Worm (Caenorhabditis elegans): ENCODE data around the gene ddl-3.
A peak's percentile ranks its signal among the peaks of the same experiment; 100 is the strongest.
"Not testable (repeated sequence)": the region's sequence is repeated elsewhere in the genome, so short reads cannot be mapped to it uniquely, and the experiment has no call there.

The ddl-3 gene

DNA sequence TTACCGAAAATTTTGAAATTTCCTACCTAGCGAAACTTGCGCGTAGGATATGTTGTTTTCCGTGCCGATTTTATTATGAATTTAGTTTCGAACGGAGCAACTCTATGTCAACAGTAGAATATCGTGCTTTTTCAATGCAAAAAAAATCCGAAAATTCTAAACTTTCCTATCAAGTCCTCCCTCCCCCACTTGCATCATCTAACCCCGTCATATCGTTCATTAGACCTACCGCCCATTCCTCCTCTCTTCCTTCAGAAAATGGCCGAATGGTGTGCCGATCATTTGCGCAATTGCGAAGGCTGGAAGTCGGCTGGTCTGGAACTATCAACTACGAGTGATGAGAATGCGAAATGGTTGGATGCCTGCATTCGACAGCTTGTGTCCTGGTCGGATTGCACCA lies 47.2 kb downstream of the ddl-3 start, which contains the start of gene Y54G11A.7:
Gene Y54G11A.7, plus strand, starts transcription at position 256 of the 400 bp plus-strand sequence.
- TF ChIP-seq nhr-129 (tag; optimal IDR thresholded peaks at IDR 0.05) (peak; percentile 91), sma-9 (GFP tag; optimal IDR thresholded peaks at IDR 0.05) (peak; percentile 23)
- not testable (repeated sequence) for TF ChIP-seq sma-9 (tag; optimal IDR thresholded peaks at IDR 0.05)

DNA sequence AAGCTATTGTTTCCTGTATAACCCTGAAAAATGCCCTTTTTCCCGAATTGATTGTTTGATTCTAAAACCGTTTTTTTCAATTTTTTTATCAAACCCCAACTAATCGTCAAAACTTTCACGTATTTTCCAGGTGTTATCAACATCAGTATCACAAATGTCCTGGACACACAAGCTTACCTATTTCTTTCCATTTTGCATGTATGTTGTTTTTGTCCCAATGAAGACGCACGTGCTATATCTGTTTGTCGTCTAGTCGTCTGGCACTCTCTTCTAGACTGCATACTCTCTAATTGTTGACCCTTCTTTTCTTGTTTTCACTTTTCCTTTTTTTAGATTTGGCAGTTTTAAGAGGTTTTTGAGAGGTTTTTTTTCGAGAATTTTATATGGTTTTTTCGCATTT lies 47.9 kb downstream of the ddl-3 start:
- TF ChIP-seq ZK546.5 (tag; optimal IDR thresholded peaks at IDR 0.05), result no peak
- no peak for TF ChIP-seq nhr-237 (tag; optimal IDR thresholded peaks at IDR 0.05)
- TF ChIP-seq sma-3 (GFP tag; optimal IDR thresholded peaks at IDR 0.05), result peak; percentile 66
- TF ChIP-seq lin-11 (tag; optimal IDR thresholded peaks at IDR 0.05), result no peak
- peak; percentile 15 for TF ChIP-seq lin-13 (GFP tag; optimal IDR thresholded peaks at IDR 0.05)
- no peak for TF ChIP-seq mab-5 (tag; optimal IDR thresholded peaks at IDR 0.05)
- TF ChIP-seq F13H6.1 (tag; optimal IDR thresholded peaks at IDR 0.05), result peak; percentile 66
- no peak for TF ChIP-seq unc-39 (tag; optimal IDR thresholded peaks at IDR 0.05)
- TF ChIP-seq ceh-16 (tag; optimal IDR thresholded peaks at IDR 0.05), result no peak
- peak; percentile 89 to 95 for TF ChIP-seq mdl-1 (tag; optimal IDR thresholded peaks at IDR 0.05)
- TF ChIP-seq zag-1 (tag; optimal IDR thresholded peaks at IDR 0.05), result no peak
- no peak for TF ChIP-seq nhr-12 (tag; optimal IDR thresholded peaks at IDR 0.05)
- no peak for TF ChIP-seq peb-1 (tag; optimal IDR thresholded peaks at IDR 0.05)
- peak; percentile 67 for TF ChIP-seq C34F6.9 (tag; optimal IDR thresholded peaks at IDR 0.05)
- peak; percentile 53 for TF ChIP-seq nhr-21 (tag; optimal IDR thresholded peaks at IDR 0.05)
- no peak for TF ChIP-seq lin-39 (tag; optimal IDR thresholded peaks at IDR 0.05)
- TF ChIP-seq nhr-129 (tag; optimal IDR thresholded peaks at IDR 0.05), result peak; percentile 73
- TF ChIP-seq gmeb-1 (tag; optimal IDR thresholded peaks at IDR 0.05), result peak; percentile 74
- peak; percentile 90 for TF ChIP-seq blmp-1 (tag; optimal IDR thresholded peaks at IDR 0.05; ENCODE audit: insufficient read depth)
- peak; percentile 83 for TF ChIP-seq sma-9 (GFP tag; optimal IDR thresholded peaks at IDR 0.05)
- TF ChIP-seq sma-9 (tag; optimal IDR thresholded peaks at IDR 0.05), result no peak
- peak; percentile 26 for TF ChIP-seq fos-1 (tag; optimal IDR thresholded peaks at IDR 0.05)
- no peak for TF ChIP-seq ceh-82 (tag; optimal IDR thresholded peaks at IDR 0.05)
- TF ChIP-seq crh-2 (tag; optimal IDR thresholded peaks at IDR 0.05), result peak; percentile 84
- TF ChIP-seq unc-55 (GFP tag; optimal IDR thresholded peaks at IDR 0.05), result peak; percentile 26
- TF ChIP-seq nhr-25 (tag; optimal IDR thresholded peaks at IDR 0.05), result peak; percentile 72
- no peak for TF ChIP-seq Y55F3AM.14 (GFP tag; optimal IDR thresholded peaks at IDR 0.05)
- TF ChIP-seq lsy-2 (tag; optimal IDR thresholded peaks at IDR 0.05), result peak in 1 of 2 experiments; percentile 71

DNA sequence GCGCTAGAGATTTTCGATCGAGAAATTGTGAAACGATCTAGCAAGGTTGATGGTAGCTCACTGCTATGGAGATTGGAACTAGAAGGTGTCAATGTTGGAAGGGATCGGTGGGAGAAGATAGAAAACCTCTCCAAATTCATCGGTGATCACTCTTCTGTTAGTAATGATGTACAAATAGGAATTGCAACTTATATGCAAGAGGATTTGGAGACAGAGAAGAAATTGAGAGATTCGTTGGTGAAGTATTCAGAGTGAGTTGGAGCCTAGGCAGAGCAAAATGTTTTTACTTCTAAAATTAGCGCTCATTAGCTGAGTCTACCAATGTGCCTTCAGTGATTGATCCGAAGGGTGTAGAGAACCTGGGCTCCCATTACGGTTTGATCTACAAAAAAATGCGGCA lies 49.9 kb downstream of the ddl-3 start:
- TF ChIP-seq Y55F3AM.14 (GFP tag; optimal IDR thresholded peaks at IDR 0.05) (no peak), ama-1 (optimal IDR thresholded peaks at IDR 0.05) (no peak), R02D3.7 (tag; optimal IDR thresholded peaks at IDR 0.05) (no peak), mab-5 (tag; optimal IDR thresholded peaks at IDR 0.05) (no peak), nhr-11 (tag; optimal IDR thresholded peaks at IDR 0.05) (no peak), crh-2 (tag; optimal IDR thresholded peaks at IDR 0.05) (no peak), ceh-82 (tag; optimal IDR thresholded peaks at IDR 0.05) (no peak), nhr-25 (tag; optimal IDR thresholded peaks at IDR 0.05) (no peak), zag-1 (tag; optimal IDR thresholded peaks at IDR 0.05) (no peak), sma-9 (GFP tag; optimal IDR thresholded peaks at IDR 0.05) (no peak), sma-9 (tag; optimal IDR thresholded peaks at IDR 0.05) (no peak), ceh-16 (tag; optimal IDR thresholded peaks at IDR 0.05) (no peak), nhr-21 (tag; optimal IDR thresholded peaks at IDR 0.05) (no peak), unc-39 (tag; optimal IDR thresholded peaks at IDR 0.05) (no peak)

DNA sequence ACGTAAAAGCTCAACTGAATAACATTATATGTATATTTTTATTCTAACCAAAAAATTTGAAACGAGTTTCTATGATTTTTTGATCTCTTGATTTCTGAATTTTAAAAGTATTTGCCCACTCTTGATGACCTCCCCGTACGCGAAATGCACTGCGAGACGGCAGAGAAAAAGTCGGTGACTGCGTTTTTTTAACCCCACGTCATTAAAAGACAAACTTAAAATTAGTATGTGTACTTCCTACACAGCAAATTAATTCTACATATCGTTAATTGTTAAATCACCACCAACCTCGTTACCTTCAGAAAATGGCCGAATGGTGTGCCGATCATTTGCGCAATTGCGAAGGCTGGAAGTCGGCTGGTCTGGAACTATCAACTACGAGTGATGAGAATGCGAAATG lies 51.7 kb downstream of the ddl-3 start, which contains the start of gene Y54G11A.4:
Gene Y54G11A.4, plus strand, starts transcription at position 301 of the 400 bp plus-strand sequence.
- TF ChIP-seq sma-9 (GFP tag; optimal IDR thresholded peaks at IDR 0.05) (peak; percentile 58), sma-9 (tag; optimal IDR thresholded peaks at IDR 0.05) (no peak), R02D3.7 (tag; optimal IDR thresholded peaks at IDR 0.05) (no peak)

DNA sequence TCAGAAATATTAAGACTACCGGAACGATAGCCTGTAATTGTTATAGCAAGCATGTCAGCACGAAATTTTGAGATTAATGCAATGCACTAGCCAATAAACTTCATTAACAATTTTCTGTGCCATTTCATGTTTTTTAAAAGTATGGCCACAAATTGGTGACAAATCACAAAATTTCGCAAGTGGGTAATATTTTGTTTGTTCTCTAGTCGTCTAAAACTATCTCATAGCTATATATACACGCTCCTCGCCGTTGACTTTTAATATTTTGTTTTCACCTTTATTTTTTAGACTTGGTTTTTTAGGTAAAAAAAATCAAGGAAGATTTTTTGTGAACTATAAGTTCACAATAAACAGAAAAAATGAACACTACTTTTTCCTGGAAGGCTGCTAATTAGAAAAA lies 53.4 kb downstream of the ddl-3 start:
- TF ChIP-seq sma-9 (GFP tag; optimal IDR thresholded peaks at IDR 0.05), result peak; percentile 46
- TF ChIP-seq sma-9 (tag; optimal IDR thresholded peaks at IDR 0.05), result no peak
- peak; percentile 24 for TF ChIP-seq fos-1 (tag; optimal IDR thresholded peaks at IDR 0.05)
- TF ChIP-seq mdl-1 (tag; optimal IDR thresholded peaks at IDR 0.05), result no peak
- no peak for TF ChIP-seq ama-1 (optimal IDR thresholded peaks at IDR 0.05)
- no peak for TF ChIP-seq ceh-82 (tag; optimal IDR thresholded peaks at IDR 0.05)
- no peak for TF ChIP-seq F13H6.1 (tag; optimal IDR thresholded peaks at IDR 0.05)
- no peak for TF ChIP-seq lin-13 (GFP tag; optimal IDR thresholded peaks at IDR 0.05)
- no peak for TF ChIP-seq ztf-11 (tag; optimal IDR thresholded peaks at IDR 0.05)
- TF ChIP-seq sem-4 (tag; optimal IDR thresholded peaks at IDR 0.05), result no peak
- no peak for TF ChIP-seq nhr-23 (tag; optimal IDR thresholded peaks at IDR 0.05)
- TF ChIP-seq mab-5 (tag; optimal IDR thresholded peaks at IDR 0.05), result no peak
- TF ChIP-seq egl-27 (tag; optimal IDR thresholded peaks at IDR 0.05), result no peak
- no peak for TF ChIP-seq mbf-1 (tag; optimal IDR thresholded peaks at IDR 0.05)
- no peak for TF ChIP-seq ztf-1 (GFP tag; conservative IDR thresholded peaks at IDR 0.05)
- TF ChIP-seq C34F6.9 (tag; optimal IDR thresholded peaks at IDR 0.05), result peak; percentile 19
- TF ChIP-seq R02D3.7 (tag; optimal IDR thresholded peaks at IDR 0.05), result no peak
- no peak for TF ChIP-seq crh-2 (tag; optimal IDR thresholded peaks at IDR 0.05)
- TF ChIP-seq skn-1 (tag; optimal IDR thresholded peaks at IDR 0.05), result peak; percentile 59
- no peak for TF ChIP-seq nhr-21 (tag; optimal IDR thresholded peaks at IDR 0.05)
- no peak for TF ChIP-seq aly-2 (tag; optimal IDR thresholded peaks at IDR 0.05)
- no peak for TF ChIP-seq ceh-16 (tag; optimal IDR thresholded peaks at IDR 0.05)
- no peak for TF ChIP-seq nhr-12 (tag; optimal IDR thresholded peaks at IDR 0.05)
- TF ChIP-seq gmeb-1 (tag; optimal IDR thresholded peaks at IDR 0.05), result peak; percentile 22
- no peak for TF ChIP-seq dmd-4 (tag; optimal IDR thresholded peaks at IDR 0.05)
